Fruit fly (Drosophila melanogaster) whole organism, embryonic: ENCODE measurements around the gene CG17032.

Source experiments
- Atf-2 ChIP-seq: fragments of 200-800 bp; sonication (Bioruptor generic); optimal IDR thresholded peaks from 2 replicates; lab custom pipeline; 2016; ENCODE audit warnings: missing biosample characterization, missing genetic modification characterization
- Atf6 ChIP-seq: fragments of 200-800 bp; sonication (Bioruptor generic); IDR thresholded peaks from 2 replicates; pipeline ENCODE4 v1.3.6; 2022; ENCODE audit warnings: missing biosample characterization, missing genetic modification characterization
- Bdp1 ChIP-seq: fragments of 200-800 bp; sonication (Bioruptor generic); optimal IDR thresholded peaks from 3 replicates; lab custom pipeline; 2016; ENCODE audit warnings: missing biosample characterization, missing genetic modification characterization
- CG10543 ChIP-seq: fragments of 200-800 bp; sonication (Bioruptor generic); optimal IDR thresholded peaks from 3 replicates; lab custom pipeline; 2017; ENCODE audit warnings: missing biosample characterization, mild to moderate bottlenecking, missing genetic modification characterization, moderate library complexity
- CG10565 ChIP-seq: fragments of 200-800 bp; sonication (Bioruptor generic); optimal IDR thresholded peaks from 3 replicates; lab custom pipeline; 2016; ENCODE audit warnings: missing biosample characterization, mild to moderate bottlenecking, missing genetic modification characterization
- CG10979 ChIP-seq: fragments of 200-800 bp; sonication (Bioruptor generic); optimal IDR thresholded peaks from 2 replicates; lab custom pipeline; 2018; ENCODE audit warnings: missing biosample characterization, mild to moderate bottlenecking, missing genetic modification characterization, moderate library complexity
- CG11085 ChIP-seq: fragments of 200-800 bp; sonication (Bioruptor generic); IDR thresholded peaks from 2 replicates; pipeline ENCODE4 v1.3.6; 2022; ENCODE audit warnings: missing biosample characterization, missing genetic modification characterization
- CG11696 ChIP-seq: fragments of 200-800 bp; sonication (Bioruptor generic); IDR thresholded peaks from 2 replicates; pipeline ENCODE4 v1.3.6; 2022; ENCODE audit warnings: missing biosample characterization, missing genetic modification characterization
- CG12769 ChIP-seq: fragments of 200-800 bp; sonication (Bioruptor generic); optimal IDR thresholded peaks from 2 replicates; lab custom pipeline; 2019; ENCODE audit warnings: missing biosample characterization, mild to moderate bottlenecking, missing genetic modification characterization, moderate library complexity
- CG13894 ChIP-seq: fragments of 200-800 bp; sonication (Bioruptor generic); optimal IDR thresholded peaks from 3 replicates; lab custom pipeline; 2018; ENCODE audit warnings: missing biosample characterization, mild to moderate bottlenecking, missing genetic modification characterization, moderate library complexity
- CG14710 ChIP-seq: fragments of 200-800 bp; sonication (Bioruptor generic); optimal IDR thresholded peaks from 3 replicates; lab custom pipeline; 2019; ENCODE audit warnings: missing biosample characterization, mild to moderate bottlenecking, missing genetic modification characterization, moderate library complexity
- CG15696 ChIP-seq: fragments of 200-800 bp; sonication (Bioruptor generic); optimal IDR thresholded peaks from 2 replicates; lab custom pipeline; 2019; ENCODE audit warnings: missing biosample characterization, mild to moderate bottlenecking, missing genetic modification characterization, moderate library complexity
- CG1792 ChIP-seq: fragments of 200-800 bp; sonication (Bioruptor generic); optimal IDR thresholded peaks from 2 replicates; lab custom pipeline; 2016; ENCODE audit warnings: missing biosample characterization, missing genetic modification characterization
- CG18262 ChIP-seq: fragments of 200-800 bp; optimal IDR thresholded peaks from 3 replicates; lab custom pipeline; 2019; ENCODE audit warnings: missing biosample characterization, mild to moderate bottlenecking, missing genetic modification characterization, moderate library complexity
- CG2202 ChIP-seq: fragments of 200-800 bp; sonication (Bioruptor generic); optimal IDR thresholded peaks from 2 replicates; lab custom pipeline; 2018; ENCODE audit warnings: missing biosample characterization, mild to moderate bottlenecking, missing genetic modification characterization
- CG30403 ChIP-seq: fragments of 200-800 bp; sonication (Bioruptor generic); optimal IDR thresholded peaks from 3 replicates; lab custom pipeline; 2016; ENCODE audit warnings: missing biosample characterization, missing genetic modification characterization
- CG33557 ChIP-seq: fragments of 200-800 bp; sonication (Bioruptor generic); optimal IDR thresholded peaks from 2 replicates; lab custom pipeline; 2019; ENCODE audit warnings: missing biosample characterization, mild to moderate bottlenecking, missing genetic modification characterization, moderate library complexity
- CG3995 ChIP-seq: fragments of 200-800 bp; sonication (Bioruptor generic); optimal IDR thresholded peaks from 3 replicates; lab custom pipeline; 2016; ENCODE audit warnings: missing biosample characterization, missing genetic modification characterization
- CG4820 ChIP-seq: fragments of 200-800 bp; sonication (Bioruptor generic); optimal IDR thresholded peaks from 3 replicates; lab custom pipeline; 2016; ENCODE audit warnings: missing biosample characterization, missing genetic modification characterization
- CG9932 ChIP-seq: fragments of 200-800 bp; sonication (Bioruptor generic); IDR thresholded peaks from 2 replicates; pipeline ENCODE4 v1.3.6; 2022; ENCODE audit warnings: missing biosample characterization, missing genetic modification characterization
- CTCF ChIP-seq: fragments of 200-800 bp; sonication (Bioruptor generic); optimal IDR thresholded peaks from 2 replicates; lab custom pipeline; 2017; ENCODE audit warnings: missing biosample characterization, mild to moderate bottlenecking, missing genetic modification characterization, moderate library complexity
- D19B ChIP-seq: fragments of 200-800 bp; sonication (Bioruptor generic); optimal IDR thresholded peaks from 2 replicates; lab custom pipeline; 2017; ENCODE audit warnings: missing biosample characterization, mild to moderate bottlenecking, missing genetic modification characterization
- ERR ChIP-seq: fragments of 200-800 bp; sonication (Bioruptor generic); optimal IDR thresholded peaks from 2 replicates; lab custom pipeline; 2016; ENCODE audit warnings: missing biosample characterization, missing genetic modification characterization
- Elba2 ChIP-seq: fragments of 200-800 bp; sonication (Bioruptor generic); optimal IDR thresholded peaks from 3 replicates; lab custom pipeline; 2016; ENCODE audit warnings: missing biosample characterization, missing genetic modification characterization
- HmgD ChIP-seq: fragments of 200-800 bp; sonication (Bioruptor generic); optimal IDR thresholded peaks from 3 replicates; lab custom pipeline; 2016; ENCODE audit warnings: missing biosample characterization, missing genetic modification characterization
- Med ChIP-seq: fragments of 200-800 bp; sonication (Bioruptor generic); peaks from one replicate; lab custom pipeline; 2016; ENCODE audit warnings: missing biosample characterization, missing genetic modification characterization, mild to moderate bottlenecking, inconsistent platforms, moderate library complexity
- Opbp ChIP-seq: fragments of 200-800 bp; sonication (Bioruptor generic); IDR thresholded peaks from 3 replicates; pipeline ENCODE4 v1.3.6; 2022; ENCODE audit warnings: missing biosample characterization, missing genetic modification characterization; ENCODE audit not compliant: partially characterized antibody
- Rfx ChIP-seq: fragments of 200-800 bp; sonication (Bioruptor generic); IDR thresholded peaks from 2 replicates; pipeline ENCODE4 v1.3.6; 2022; ENCODE audit warnings: missing biosample characterization, missing genetic modification characterization
- Side ChIP-seq: fragments of 200-800 bp; sonication (Bioruptor generic); optimal IDR thresholded peaks from 2 replicates; lab custom pipeline; 2016; ENCODE audit warnings: missing biosample characterization, missing genetic modification characterization
- Trl ChIP-seq, 3 experiments: fragments of >200 bp in 2 of 3; fragments of 200-800 bp in 1 of 3; sonication (Bioruptor generic) in 1 of 3; optimal IDR thresholded peaks; 2 replicates in 1 of 3; 3 replicates in 2 of 3; lab custom pipeline; 2016 to 2017; ENCODE audit warnings: missing biosample characterization in 1 of 3, missing genetic modification characterization in 1 of 3
- ara ChIP-seq: fragments of 200-800 bp; sonication (Bioruptor generic); IDR thresholded peaks from 2 replicates; pipeline ENCODE4 v1.3.6; 2022; ENCODE audit warnings: missing biosample characterization, missing genetic modification characterization
- bbx ChIP-seq: fragments of 200-800 bp; sonication (Bioruptor generic); IDR thresholded peaks from 2 replicates; pipeline ENCODE4 v1.3.6; 2022; ENCODE audit warnings: missing biosample characterization, missing genetic modification characterization; ENCODE audit not compliant: partially characterized antibody
- cas ChIP-seq: fragments of 200-800 bp; sonication (Bioruptor generic); IDR thresholded peaks from 2 replicates; pipeline ENCODE4 v1.3.6; 2022; ENCODE audit warnings: missing biosample characterization, missing genetic modification characterization
- chif ChIP-seq, 2 experiments: fragments of 200-800 bp; sonication (Bioruptor generic); optimal IDR thresholded peaks; 3 replicates each; lab custom pipeline; 2016; ENCODE audit warnings: missing biosample characterization in 2 of 2, missing genetic modification characterization in 2 of 2
- corto ChIP-seq: fragments of 200-800 bp; sonication (Bioruptor generic); optimal IDR thresholded peaks from 2 replicates; lab custom pipeline; 2016; ENCODE audit warnings: missing biosample characterization, mild to moderate bottlenecking, missing genetic modification characterization, moderate library complexity
- dati ChIP-seq: fragments of 200-800 bp; sonication (Bioruptor generic); IDR thresholded peaks from 2 replicates; pipeline ENCODE4 v1.3.6; 2022; ENCODE audit warnings: missing biosample characterization, missing genetic modification characterization
- fru ChIP-seq: fragments of >200 bp; optimal IDR thresholded peaks from 2 replicates; lab custom pipeline; 2017
- fu2 ChIP-seq: fragments of 200-800 bp; sonication (Bioruptor generic); optimal IDR thresholded peaks from 2 replicates; lab custom pipeline; 2016; ENCODE audit warnings: missing biosample characterization, missing genetic modification characterization
- gem ChIP-seq: fragments of 200-800 bp; sonication (Bioruptor generic); optimal IDR thresholded peaks from 2 replicates; lab custom pipeline; 2019; ENCODE audit warnings: missing biosample characterization, mild to moderate bottlenecking, missing genetic modification characterization, moderate library complexity
- gfzf ChIP-seq: fragments of 200-800 bp; sonication (Bioruptor generic); optimal IDR thresholded peaks from 2 replicates; lab custom pipeline; 2016; ENCODE audit warnings: missing biosample characterization, mild to moderate bottlenecking, missing genetic modification characterization, moderate library complexity
- ham ChIP-seq: fragments of 200-800 bp; sonication (Bioruptor generic); IDR thresholded peaks from 2 replicates; pipeline ENCODE4 v1.3.6; 2022; ENCODE audit warnings: missing biosample characterization, missing genetic modification characterization
- lmd ChIP-seq: fragments of 200-800 bp; sonication (Bioruptor generic); IDR thresholded peaks from 2 replicates; pipeline ENCODE4 v1.3.6; 2022; ENCODE audit warnings: missing biosample characterization, missing genetic modification characterization
- maf-S ChIP-seq: fragments of 200-800 bp; sonication (Bioruptor generic); optimal IDR thresholded peaks from 2 replicates; lab custom pipeline; 2016; ENCODE audit warnings: missing biosample characterization, missing genetic modification characterization
- nerfin-1 ChIP-seq: fragments of 200-800 bp; sonication (Bioruptor generic); optimal IDR thresholded peaks from 3 replicates; lab custom pipeline; 2019; ENCODE audit warnings: missing biosample characterization, mild to moderate bottlenecking, missing genetic modification characterization, moderate library complexity
- oc ChIP-seq: fragments of 200-800 bp; sonication (Bioruptor generic); optimal IDR thresholded peaks from 2 replicates; lab custom pipeline; 2018; ENCODE audit warnings: missing biosample characterization, mild to moderate bottlenecking, missing genetic modification characterization, moderate library complexity
- pho ChIP-seq: fragments of 200-800 bp; sonication (Bioruptor generic); optimal IDR thresholded peaks from 2 replicates; lab custom pipeline; 2016; ENCODE audit warnings: missing biosample characterization, missing genetic modification characterization
- row ChIP-seq: fragments of 200-800 bp; sonication (Bioruptor generic); IDR thresholded peaks from 3 replicates; pipeline ENCODE4 v1.3.6; 2022; ENCODE audit warnings: missing biosample characterization, missing genetic modification characterization
- slou ChIP-seq: fragments of 200-800 bp; sonication (Bioruptor generic); optimal IDR thresholded peaks from 3 replicates; lab custom pipeline; 2016; ENCODE audit warnings: missing biosample characterization, missing genetic modification characterization
- sqz ChIP-seq: fragments of 200-800 bp; sonication (Bioruptor generic); optimal IDR thresholded peaks from 3 replicates; lab custom pipeline; 2018; ENCODE audit warnings: missing biosample characterization, mild to moderate bottlenecking, missing genetic modification characterization
- sug ChIP-seq: fragments of 200-800 bp; optimal IDR thresholded peaks from 2 replicates; lab custom pipeline; 2019; ENCODE audit warnings: missing biosample characterization, mild to moderate bottlenecking, missing genetic modification characterization, moderate library complexity
- tgo ChIP-seq: fragments of 200-800 bp; sonication (Bioruptor generic); IDR thresholded peaks from 3 replicates; pipeline ENCODE4 v1.3.6; 2022; ENCODE audit warnings: missing biosample characterization, missing genetic modification characterization

CG17032 gene

DNA sequence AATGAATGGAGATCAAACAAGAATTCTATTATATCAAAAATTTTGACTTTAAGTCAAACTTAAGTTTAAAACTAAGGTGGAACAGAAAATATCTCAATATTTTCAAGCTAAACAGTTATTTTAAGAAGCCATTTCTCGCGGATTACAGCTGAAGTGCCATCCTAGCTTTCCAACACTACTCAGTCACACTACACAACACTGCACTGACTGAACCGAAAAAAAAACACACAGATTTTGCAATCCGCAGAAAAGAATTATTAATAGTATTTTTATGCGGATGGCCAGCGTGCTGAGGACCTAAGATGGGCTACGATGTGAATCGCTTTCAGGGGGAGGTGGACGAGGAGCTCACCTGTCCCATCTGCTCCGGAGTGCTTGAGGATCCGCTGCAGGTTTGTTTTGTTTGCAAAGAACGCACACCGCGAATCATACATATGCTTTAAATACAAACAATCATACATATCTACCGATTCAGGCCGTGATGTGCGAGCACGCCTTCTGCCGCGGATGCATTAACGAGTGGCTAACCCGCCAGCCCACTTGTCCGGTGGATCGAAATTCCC lies 2.1 kb upstream of the CG17032 start, which contains the start of gene elgi (continued):
- no peak for TF ChIP-seq gem (tag; lab: Kevin White, UChicago)
- peak; percentile 70 for TF ChIP-seq CG3995
- no peak for TF ChIP-seq fru (lab: Kevin White, UChicago)
- no peak for TF ChIP-seq CG10565 (GFP tag; lab: Kevin White, UChicago)
- peak; percentile 47 for TF ChIP-seq CG4820 (GFP tag; lab: Kevin White, UChicago)
- TF ChIP-seq ham: no peak
- TF ChIP-seq tgo: 0 out of 3 replicates have a peak, but pooled peaks have one; percentile 25
- peak; percentile 55 for TF ChIP-seq Side
- TF ChIP-seq gfzf (GFP tag; lab: Kevin White, UChicago): peak; percentile 17
- TF ChIP-seq CG1792 (GFP tag; lab: Kevin White, UChicago): peak; percentile 64
- TF ChIP-seq pho (GFP tag; lab: Kevin White, UChicago): peak; percentile 67
- peak; percentile 35 for TF ChIP-seq CG14710
- TF ChIP-seq CG10543 (GFP tag; lab: Kevin White, UChicago): peak; percentile 20
- TF ChIP-seq chif (GFP tag; optimal IDR thresholded peaks at IDR 0.05; lab: Kevin White, UChicago): peak; percentile 35 to 63
- TF ChIP-seq CG10979: peak; percentile 24
- TF ChIP-seq sqz (GFP tag; lab: Kevin White, UChicago): peak; percentile 96
- TF ChIP-seq Atf6 (GFP tag; lab: Robert Waterston, UW): peak; percentile 28; the same call in 1 of the 2 replicates
- TF ChIP-seq ara (GFP tag; lab: Robert Waterston, UW): 0 out of 2 replicates have a peak, but pooled peaks have one; percentile 17
- peak; percentile 85 for TF ChIP-seq Rfx (GFP tag; lab: Robert Waterston, UW)
- TF ChIP-seq CG2202 (tag; lab: Kevin White, UChicago): no peak
- peak; percentile 65 for TF ChIP-seq maf-S
- TF ChIP-seq oc (tag; lab: Kevin White, UChicago): peak; percentile 59
- TF ChIP-seq Atf-2 (GFP tag; lab: Kevin White, UChicago): peak; percentile 26
- TF ChIP-seq CG15696 (tag; lab: Kevin White, UChicago): no peak
- peak; percentile 22 for TF ChIP-seq CG13894 (tag; lab: Kevin White, UChicago)
- TF ChIP-seq sug (tag; lab: Kevin White, UChicago): peak; percentile 58
- peak; percentile 94 for TF ChIP-seq Med (GFP tag; lab: Kevin White, UChicago)
- peak; percentile 2 for TF ChIP-seq slou (GFP tag; lab: Kevin White, UChicago)
- peak; percentile 63 for TF ChIP-seq HmgD (GFP tag; lab: Kevin White, UChicago)
- peak; percentile 11 for TF ChIP-seq Elba2 (GFP tag; lab: Kevin White, UChicago)
- TF ChIP-seq Opbp: 0 out of 3 replicates have a peak, but pooled peaks have one; percentile 18
- peak; percentile 82 for TF ChIP-seq CG9932 (GFP tag; lab: Robert Waterston, UW)
- no peak for TF ChIP-seq dati (GFP tag; lab: Robert Waterston, UW)
- no peak for TF ChIP-seq Trl (optimal IDR thresholded peaks at IDR 0.05; lab: Kevin White, UChicago)
- peak; percentile 71 for TF ChIP-seq Trl (GFP tag; optimal IDR thresholded peaks at IDR 0.05; lab: Kevin White, UChicago)
- TF ChIP-seq corto: peak; percentile 1
- peak; percentile 76 for TF ChIP-seq CG30403
- TF ChIP-seq Bdp1 (GFP tag; lab: Kevin White, UChicago): peak; percentile 39
- TF ChIP-seq CG11696 (GFP tag; lab: Robert Waterston, UW): no peak
- no peak for TF ChIP-seq D19B (GFP tag; lab: Kevin White, UChicago)
- peak; percentile 58 for TF ChIP-seq CG12769 (tag; lab: Kevin White, UChicago)
- TF ChIP-seq CTCF: no peak
- peak; percentile 30 for TF ChIP-seq CG33557 (GFP tag; lab: Kevin White, UChicago)
- peak; percentile 41; the same call in 1 of the 2 replicates for TF ChIP-seq CG11085 (GFP tag; lab: Robert Waterston, UW)
- peak; percentile 3 for TF ChIP-seq CG18262 (tag; lab: Kevin White, UChicago)
- peak; percentile 18 for TF ChIP-seq nerfin-1 (tag; lab: Kevin White, UChicago)
- peak; percentile 53; the same call in 1 of the 2 replicates for TF ChIP-seq lmd (GFP tag; lab: Robert Waterston, UW)
- peak; percentile 49 for TF ChIP-seq bbx (GFP tag; lab: Robert Waterston, UW)
- TF ChIP-seq cas: 0 out of 2 replicates have a peak, but pooled peaks have one; percentile 23
- peak; percentile 58 for TF ChIP-seq fu2
- TF ChIP-seq ERR: no peak
- TF ChIP-seq row (GFP tag; lab: Robert Waterston, UW): peak; percentile 84
